Fruit fly (Drosophila melanogaster) whole organism, embryonic: ENCODE data around the gene CG9760.
A peak's percentile ranks its signal among the peaks of the same experiment; 100 is the strongest.

Experiments used
- Bdp1 ChIP-seq: fragments of 200-800 bp; sonication (Bioruptor generic); optimal IDR thresholded peaks from 3 replicates; lab custom pipeline; 2016; ENCODE audit warnings: missing biosample characterization, missing genetic modification characterization
- Bteb2 ChIP-seq: fragments of 200-800 bp; sonication (Bioruptor generic); optimal IDR thresholded peaks from 2 replicates; lab custom pipeline; 2016; ENCODE audit warnings: missing biosample characterization, missing genetic modification characterization
- CG11504 ChIP-seq: fragments of 200-800 bp; sonication (Bioruptor generic); optimal IDR thresholded peaks from 3 replicates; lab custom pipeline; 2019; ENCODE audit warnings: missing biosample characterization, mild to moderate bottlenecking, missing genetic modification characterization, moderate library complexity
- CG13424 ChIP-seq: fragments of 200-800 bp; sonication (Bioruptor generic); optimal IDR thresholded peaks from 2 replicates; lab custom pipeline; 2019; ENCODE audit warnings: missing biosample characterization, mild to moderate bottlenecking, missing genetic modification characterization, moderate library complexity
- CG14441 ChIP-seq: fragments of 200-800 bp; sonication (Bioruptor generic); IDR thresholded peaks from 2 replicates; pipeline ENCODE4 v1.3.6; 2022; ENCODE audit warnings: missing biosample characterization, missing genetic modification characterization
- CG15011 ChIP-seq: fragments of 200-800 bp; sonication (Bioruptor generic); optimal IDR thresholded peaks from 3 replicates; lab custom pipeline; 2018; ENCODE audit warnings: missing biosample characterization, mild to moderate bottlenecking, missing genetic modification characterization
- CG1529 ChIP-seq: fragments of 200-800 bp; sonication (Bioruptor generic); optimal IDR thresholded peaks from 3 replicates; lab custom pipeline; 2018; ENCODE audit warnings: missing biosample characterization, missing genetic modification characterization
- CG17802 ChIP-seq: fragments of 200-800 bp; sonication (Bioruptor generic); optimal IDR thresholded peaks from 2 replicates; lab custom pipeline; 2018; ENCODE audit warnings: missing biosample characterization, mild to moderate bottlenecking, missing genetic modification characterization, moderate library complexity
- CG18011 ChIP-seq: fragments of 200-800 bp; sonication (Bioruptor generic); optimal IDR thresholded peaks from 2 replicates; lab custom pipeline; 2017; ENCODE audit warnings: missing biosample characterization, missing genetic modification characterization, mild to moderate bottlenecking, moderate library complexity, missing genotype
- CG18764 ChIP-seq: fragments of 200-800 bp; sonication (Bioruptor generic); optimal IDR thresholded peaks from 3 replicates; lab custom pipeline; 2016; ENCODE audit warnings: missing biosample characterization, missing genetic modification characterization
- CG2116 ChIP-seq: fragments of 200-800 bp; sonication (Bioruptor generic); optimal IDR thresholded peaks from 3 replicates; lab custom pipeline; 2018; ENCODE audit warnings: missing biosample characterization, mild to moderate bottlenecking, missing genetic modification characterization
- CG3065 ChIP-seq: fragments of 200-800 bp; sonication (Bioruptor generic); optimal IDR thresholded peaks from 2 replicates; lab custom pipeline; 2016; ENCODE audit warnings: missing biosample characterization, missing genetic modification characterization
- CG31388 ChIP-seq: fragments of 200-800 bp; sonication (Bioruptor generic); optimal IDR thresholded peaks from 2 replicates; lab custom pipeline; 2016; ENCODE audit warnings: missing biosample characterization, missing genetic modification characterization
- CG32767 ChIP-seq: fragments of 200-800 bp; sonication (Bioruptor generic); IDR thresholded peaks from 2 replicates; pipeline ENCODE4 v1.3.6; 2022; ENCODE audit warnings: missing biosample characterization, missing genetic modification characterization
- CG3407 ChIP-seq: fragments of 200-800 bp; sonication (Bioruptor generic); optimal IDR thresholded peaks from 2 replicates; lab custom pipeline; 2018; ENCODE audit warnings: missing biosample characterization, mild to moderate bottlenecking, missing genetic modification characterization
- CG42726 ChIP-seq: fragments of 200-800 bp; sonication (Bioruptor generic); IDR thresholded peaks from 2 replicates; pipeline ENCODE4 v1.3.6; 2022; ENCODE audit warnings: missing biosample characterization, missing genetic modification characterization; ENCODE audit not compliant: partially characterized antibody
- CG4707 ChIP-seq: fragments of 200-800 bp; sonication (Bioruptor generic); optimal IDR thresholded peaks from 2 replicates; lab custom pipeline; 2018; ENCODE audit warnings: missing biosample characterization, mild to moderate bottlenecking, missing genetic modification characterization, moderate library complexity
- CG5180 ChIP-seq: fragments of 200-800 bp; sonication (Bioruptor generic); optimal IDR thresholded peaks from 3 replicates; lab custom pipeline; 2017; ENCODE audit warnings: missing biosample characterization, missing genetic modification characterization, mild to moderate bottlenecking, moderate library complexity, missing genetic modification reagents
- CG6654 ChIP-seq: fragments of 200-800 bp; sonication (Bioruptor generic); optimal IDR thresholded peaks from 2 replicates; lab custom pipeline; 2017; ENCODE audit warnings: missing biosample characterization, mild to moderate bottlenecking, missing genetic modification characterization
- CG6683 ChIP-seq: fragments of 200-800 bp; sonication (Bioruptor generic); optimal IDR thresholded peaks from 2 replicates; lab custom pipeline; 2017; ENCODE audit warnings: missing biosample characterization, mild to moderate bottlenecking, missing genetic modification characterization, missing genetic modification reagents
- CG6765 ChIP-seq: fragments of 200-800 bp; sonication (Bioruptor generic); optimal IDR thresholded peaks from 3 replicates; lab custom pipeline; 2017; ENCODE audit warnings: missing biosample characterization, mild to moderate bottlenecking, missing genetic modification characterization
- CG9817 ChIP-seq: fragments of 200-800 bp; sonication (Bioruptor generic); optimal IDR thresholded peaks from 2 replicates; lab custom pipeline; 2018; ENCODE audit warnings: missing biosample characterization, mild to moderate bottlenecking, missing genetic modification characterization, moderate library complexity
- Chrac-16 ChIP-seq: fragments of 200-800 bp; sonication (Bioruptor generic); optimal IDR thresholded peaks from 3 replicates; lab custom pipeline; 2016; ENCODE audit warnings: missing biosample characterization, missing genetic modification characterization
- CkIIα-i1 ChIP-seq: fragments of 200-800 bp; sonication (Bioruptor generic); IDR thresholded peaks from 2 replicates; pipeline ENCODE4 v1.3.6; 2022; ENCODE audit warnings: missing biosample characterization, missing genetic modification characterization
- Dad ChIP-seq: fragments of 200-800 bp; sonication (Bioruptor generic); optimal IDR thresholded peaks from 3 replicates; lab custom pipeline; 2016; ENCODE audit warnings: missing biosample characterization, missing genetic modification characterization
- Dref ChIP-seq: fragments of 200-800 bp; sonication (Bioruptor generic); IDR thresholded peaks from 2 replicates; pipeline ENCODE4 v1.3.6; 2022; ENCODE audit warnings: missing biosample characterization, missing genetic modification characterization
- Gug ChIP-seq: fragments of 200-800 bp; sonication (Bioruptor generic); IDR thresholded peaks from 4 replicates; pipeline ENCODE4 v1.3.6; 2022; ENCODE audit warnings: missing biosample characterization, missing genetic modification characterization
- Pdp1 ChIP-seq, 2 experiments: fragments of 200-800 bp; sonication (Bioruptor generic); optimal IDR thresholded peaks; 3 replicates each; lab custom pipeline; 2016; ENCODE audit warnings: missing biosample characterization in 2 of 2, missing genetic modification characterization in 2 of 2, mild to moderate bottlenecking in 1 of 2, moderate library complexity in 1 of 2
- Ptx1 ChIP-seq: fragments of 200-800 bp; sonication (Bioruptor generic); IDR thresholded peaks from 2 replicates; pipeline ENCODE4 v1.3.6; 2022; ENCODE audit warnings: missing biosample characterization, missing genetic modification characterization
- Scr ChIP-seq: fragments of 200-800 bp; sonication (Bioruptor generic); IDR thresholded peaks from 2 replicates; pipeline ENCODE4 v1.3.6; 2022; ENCODE audit warnings: missing biosample characterization, missing genetic modification characterization; ENCODE audit not compliant: partially characterized antibody
- Sox100B ChIP-seq: fragments of 200-800 bp; sonication (Bioruptor generic); optimal IDR thresholded peaks from 3 replicates; lab custom pipeline; 2018; ENCODE audit warnings: missing biosample characterization, mild to moderate bottlenecking, missing genetic modification characterization
- Spps ChIP-seq: fragments of 200-800 bp; sonication (Bioruptor generic); optimal IDR thresholded peaks from 2 replicates; lab custom pipeline; 2018; ENCODE audit warnings: missing biosample characterization, mild to moderate bottlenecking, missing genetic modification characterization
- Tbp ChIP-seq: fragments of >200 bp; optimal IDR thresholded peaks from 2 replicates; lab custom pipeline; 2018; ENCODE audit warnings: missing biosample characterization, missing genetic modification characterization
- ase ChIP-seq: fragments of 200-800 bp; sonication (Bioruptor generic); IDR thresholded peaks from 3 replicates; pipeline ENCODE4 v1.3.6; 2022; ENCODE audit warnings: missing biosample characterization, missing genetic modification characterization
- bigmax ChIP-seq: fragments of 200-800 bp; sonication (Bioruptor generic); optimal IDR thresholded peaks from 2 replicates; lab custom pipeline; 2018; ENCODE audit warnings: missing biosample characterization, mild to moderate bottlenecking, missing genetic modification characterization
- crc ChIP-seq: fragments of 200-800 bp; sonication (Bioruptor generic); optimal IDR thresholded peaks from 2 replicates; lab custom pipeline; 2016; ENCODE audit warnings: missing biosample characterization, missing genetic modification characterization
- cwo ChIP-seq: fragments of 200-800 bp; sonication (Bioruptor generic); optimal IDR thresholded peaks from 3 replicates; lab custom pipeline; 2017; ENCODE audit warnings: missing biosample characterization, missing genetic modification characterization, mild to moderate bottlenecking, moderate library complexity, missing genetic modification reagents
- dpn ChIP-seq, 2 experiments: fragments of 200-800 bp; sonication (Bioruptor generic); optimal IDR thresholded peaks; 3 replicates each; lab custom pipeline; 2016; ENCODE audit warnings: missing biosample characterization in 2 of 2, missing genetic modification characterization in 2 of 2
- en ChIP-seq: fragments of 200-800 bp; sonication (Bioruptor generic); optimal IDR thresholded peaks from 2 replicates; lab custom pipeline; 2016; ENCODE audit warnings: missing biosample characterization, missing genetic modification characterization
- exex ChIP-seq: fragments of 200-800 bp; sonication (Bioruptor generic); optimal IDR thresholded peaks from 4 replicates; lab custom pipeline; 2018; ENCODE audit warnings: missing biosample characterization, mild to moderate bottlenecking, missing genetic modification characterization, moderate library complexity
- jumu ChIP-seq: fragments of 200-800 bp; sonication (Bioruptor generic); optimal IDR thresholded peaks from 3 replicates; lab custom pipeline; 2016; ENCODE audit warnings: missing biosample characterization, missing genetic modification characterization
- kay ChIP-seq: fragments of 200-800 bp; sonication (Bioruptor generic); optimal IDR thresholded peaks from 2 replicates; lab custom pipeline; 2016; ENCODE audit warnings: missing biosample characterization, missing genetic modification characterization
- oc ChIP-seq: fragments of 200-800 bp; sonication (Bioruptor generic); optimal IDR thresholded peaks from 2 replicates; lab custom pipeline; 2018; ENCODE audit warnings: missing biosample characterization, mild to moderate bottlenecking, missing genetic modification characterization, moderate library complexity
- p53 ChIP-seq: fragments of 200-800 bp; sonication (Bioruptor generic); optimal IDR thresholded peaks from 2 replicates; lab custom pipeline; 2016; ENCODE audit warnings: missing biosample characterization, missing genetic modification characterization
- pita ChIP-seq: fragments of 200-800 bp; sonication (Bioruptor generic); optimal IDR thresholded peaks from 2 replicates; lab custom pipeline; 2017; ENCODE audit warnings: missing biosample characterization, mild to moderate bottlenecking, missing genetic modification characterization
- pros ChIP-seq: fragments of 200-800 bp; sonication (Bioruptor generic); optimal IDR thresholded peaks from 3 replicates; lab custom pipeline; 2019; ENCODE audit warnings: missing biosample characterization, mild to moderate bottlenecking, missing genetic modification characterization, moderate library complexity
- pum ChIP-seq: fragments of 200-800 bp; sonication (Bioruptor generic); optimal IDR thresholded peaks from 2 replicates; lab custom pipeline; 2016; ENCODE audit warnings: missing biosample characterization, missing genetic modification characterization
- ro ChIP-seq: fragments of 200-800 bp; sonication (Bioruptor generic); IDR thresholded peaks from 2 replicates; pipeline ENCODE4 v1.3.6; 2022; ENCODE audit warnings: missing biosample characterization, missing genetic modification characterization
- tio ChIP-seq: fragments of 200-800 bp; sonication (Bioruptor generic); optimal IDR thresholded peaks from 2 replicates; lab custom pipeline; 2017; ENCODE audit warnings: missing biosample characterization, missing genetic modification characterization, inconsistent platforms
- zen ChIP-seq: fragments of 200-800 bp; sonication (Bioruptor generic); optimal IDR thresholded peaks from 3 replicates; lab custom pipeline; 2018; ENCODE audit warnings: missing biosample characterization, mild to moderate bottlenecking, missing genetic modification characterization, moderate library complexity

CG9760 gene

dm6 chr3L:12139232-12139698 lies 24.3 kb downstream of the CG9760 start (continued):
- TF ChIP-seq Gug (GFP tag; lab: Robert Waterston, UW) = no peak; the same call in 3 of the 4 replicates
- TF ChIP-seq CG6654 (GFP tag; lab: Kevin White, UChicago) = no peak
- 0 out of 2 replicates have a peak, but pooled peaks have one; percentile 21 for TF ChIP-seq CG14441 (GFP tag; lab: Robert Waterston, UW)
- no peak for TF ChIP-seq Dref (GFP tag; lab: Robert Waterston, UW)
- TF ChIP-seq CG42726 (GFP tag; lab: Robert Waterston, UW) = no peak
- no peak for TF ChIP-seq CG18764 (GFP tag; lab: Kevin White, UChicago)
- peak; percentile 25 for TF ChIP-seq exex (tag; lab: Kevin White, UChicago)
- TF ChIP-seq pita = no peak
- 0 out of 2 replicates have a peak, but pooled peaks have one; percentile 13 for TF ChIP-seq ro (GFP tag; lab: Robert Waterston, UW)
- no peak for TF ChIP-seq Bteb2 (GFP tag; lab: Kevin White, UChicago)
- TF ChIP-seq cwo (GFP tag; lab: Kevin White, UChicago) = peak; percentile 22
- no peak for TF ChIP-seq Scr
- peak; percentile 1 for TF ChIP-seq CG1529
- TF ChIP-seq Pdp1 (GFP tag; optimal IDR thresholded peaks at IDR 0.05; lab: Kevin White, UChicago) = peak; percentile 38 to 40
- no peak for TF ChIP-seq Tbp (GFP tag; lab: Kevin White, UChicago)
- TF ChIP-seq CG31388 (GFP tag; lab: Kevin White, UChicago) = no peak
- TF ChIP-seq CG11504 (tag; lab: Kevin White, UChicago) = no peak
- TF ChIP-seq CG5180 (GFP tag; lab: Kevin White, UChicago) = peak; percentile 20
- peak; percentile 62 for TF ChIP-seq CG13424 (tag; lab: Kevin White, UChicago)
- no peak; the same call in 1 of the 2 replicates for TF ChIP-seq CG32767 (GFP tag; lab: Robert Waterston, UW)
- no peak for TF ChIP-seq CG3065 (GFP tag; lab: Kevin White, UChicago)
- TF ChIP-seq CG15011 (GFP tag; lab: Kevin White, UChicago) = no peak
- peak; percentile 49 for TF ChIP-seq pum (GFP tag; lab: Kevin White, UChicago)
- TF ChIP-seq jumu (GFP tag; lab: Kevin White, UChicago) = peak; percentile 31
- peak; percentile 27 for TF ChIP-seq en (GFP tag; lab: Kevin White, UChicago)
- no peak for TF ChIP-seq pros (GFP tag; lab: Kevin White, UChicago)
- TF ChIP-seq oc (tag; lab: Kevin White, UChicago) = no peak
- TF ChIP-seq CkIIα-i1 (GFP tag; lab: Robert Waterston, UW) = no peak
- TF ChIP-seq Ptx1 (GFP tag; lab: Robert Waterston, UW) = peak; percentile 62
- no peak for TF ChIP-seq CG2116 (GFP tag; lab: Kevin White, UChicago)
- TF ChIP-seq Sox100B (GFP tag; lab: Kevin White, UChicago) = peak; percentile 60
- TF ChIP-seq CG4707 = no peak
- no peak for TF ChIP-seq zen (tag; lab: Kevin White, UChicago)
- no peak for TF ChIP-seq CG17802 (tag; lab: Kevin White, UChicago)
- TF ChIP-seq CG6683 (GFP tag; lab: Kevin White, UChicago) = no peak
- no peak for TF ChIP-seq kay
- peak; percentile 27 for TF ChIP-seq Chrac-16 (GFP tag; lab: Kevin White, UChicago)
- no peak for TF ChIP-seq p53 (GFP tag; lab: Kevin White, UChicago)
- peak in 1 of 2 experiments; percentile 56 for TF ChIP-seq dpn (GFP tag; optimal IDR thresholded peaks at IDR 0.05; lab: Kevin White, UChicago)
- TF ChIP-seq CG18011 (GFP tag; lab: Kevin White, UChicago) = no peak
- TF ChIP-seq CG6765 = peak; percentile 10
- TF ChIP-seq crc (GFP tag; lab: Kevin White, UChicago) = peak; percentile 56
- TF ChIP-seq CG3407 (GFP tag; lab: Kevin White, UChicago) = peak; percentile 31
- TF ChIP-seq Bdp1 (GFP tag; lab: Kevin White, UChicago) = no peak
- TF ChIP-seq ase (GFP tag; lab: Robert Waterston, UW) = no peak
- peak; percentile 5 for TF ChIP-seq Dad (GFP tag; lab: Kevin White, UChicago)
- TF ChIP-seq Spps = no peak
- TF ChIP-seq bigmax (GFP tag; lab: Kevin White, UChicago) = no peak
- TF ChIP-seq tio (GFP tag; lab: Kevin White, UChicago) = peak; percentile 57
- TF ChIP-seq CG9817 (tag; lab: Kevin White, UChicago) = peak; percentile 70
